Worm (Caenorhabditis elegans) whole organism, early embryonic: ENCODE data around the gene CD4.11.

Experiments used
- hmg-4 ChIP-seq: fragments of 200-800 bp; sonication (Bioruptor generic); optimal IDR thresholded peaks from 2 replicates; lab custom pipeline; 2018; ENCODE audit warnings: mild to moderate bottlenecking, missing genetic modification characterization, missing compliant biosample characterization
- tbx-37 ChIP-seq: fragments of 200-800 bp; sonication (Bioruptor generic); conservative IDR thresholded peaks from 2 replicates; pipeline ENCODE4 v1.3.6; 2022; ENCODE audit warnings: missing genetic modification reagents, missing genetic modification characterization, missing compliant biosample characterization

ce11 chrV:5596391-5597030 lies 11.6 kb downstream of the CD4.11 start, which contains the start of gene zhit-1:
- TF ChIP-seq tbx-37: no peak
- TF ChIP-seq hmg-4: no peak
